Worm (Caenorhabditis elegans): Measurements from ENCODE around the gene str-214.

- TF ChIP-seq hsf-1 (GFP tag; IDR thresholded peaks at IDR 0.05) (no peak), tbp1 (GFP tag; optimal IDR thresholded peaks at IDR 0.05) (no peak), ets-4 (GFP tag; optimal IDR thresholded peaks at IDR 0.05) (no peak), ama-1 (optimal IDR thresholded peaks at IDR 0.05) (no peak), ama-1 (GFP tag; optimal IDR thresholded peaks at IDR 0.05) (no peak), unc-130 (GFP tag; optimal IDR thresholded peaks at IDR 0.05) (no peak), unc-62 (GFP tag; optimal IDR thresholded peaks at IDR 0.05) (no peak), F57C9.4 (tag; optimal IDR thresholded peaks at IDR 0.05) (no peak), lin-54 (GFP tag; optimal IDR thresholded peaks at IDR 0.05) (no peak), efl-1 (GFP tag; optimal IDR thresholded peaks at IDR 0.05) (no peak), F33H1.4 (GFP tag; IDR thresholded peaks at IDR 0.05) (no peak), pha-4 (tag; optimal IDR thresholded peaks at IDR 0.05) (no peak)
These were observed 5.6 kb upstream of the str-214 start, which contains the start of gene oac-7 for ce11 chrV:16309523-16309922.
